Fruit fly (Drosophila melanogaster) whole organism, prepupa: Measurements from ENCODE around the gene CG3225.
A peak's percentile ranks its signal among the peaks of the same experiment; 100 is the strongest.

Source experiments
- Blimp-1 ChIP-seq: fragments of 200-800 bp; sonication (Bioruptor generic); optimal IDR thresholded peaks from 3 replicates; lab custom pipeline; 2017; ENCODE audit warnings: missing biosample characterization, missing genetic modification characterization, mild to moderate bottlenecking, moderate library complexity, missing genetic modification reagents
- CG10631 ChIP-seq: fragments of 200-800 bp; sonication (Bioruptor generic); optimal IDR thresholded peaks from 2 replicates; lab custom pipeline; 2016; ENCODE audit warnings: missing biosample characterization, missing genetic modification characterization
- CG11294 ChIP-seq: fragments of 200-800 bp; sonication (Bioruptor generic); IDR thresholded peaks from 2 replicates; pipeline ENCODE4 v1.3.6; 2022; ENCODE audit warnings: missing biosample characterization, missing genetic modification characterization
- CG11762 ChIP-seq: fragments of 200-800 bp; sonication (Bioruptor generic); optimal IDR thresholded peaks from 3 replicates; lab custom pipeline; 2016; ENCODE audit warnings: missing biosample characterization, missing genetic modification characterization; ENCODE audit not compliant: insufficient read depth
- CG11902 ChIP-seq: fragments of 200-800 bp; sonication (Bioruptor generic); optimal IDR thresholded peaks from 3 replicates; lab custom pipeline; 2016; ENCODE audit warnings: missing biosample characterization, missing genetic modification characterization
- CG15336 ChIP-seq: fragments of 200-800 bp; sonication (Bioruptor generic); IDR thresholded peaks from 2 replicates; pipeline ENCODE4 v1.3.6; 2022; ENCODE audit warnings: missing biosample characterization, missing genetic modification characterization
- CG1621 ChIP-seq: fragments of 200-800 bp; sonication (Bioruptor generic); optimal IDR thresholded peaks from 3 replicates; lab custom pipeline; 2018; ENCODE audit warnings: missing biosample characterization, mild to moderate bottlenecking, missing genetic modification characterization
- CG16779 ChIP-seq: fragments of 200-800 bp; sonication (Bioruptor generic); optimal IDR thresholded peaks from 3 replicates; lab custom pipeline; 2017; ENCODE audit warnings: missing biosample characterization, mild to moderate bottlenecking, missing genetic modification characterization
- CG3032 ChIP-seq: fragments of 200-800 bp; optimal IDR thresholded peaks from 2 replicates; lab custom pipeline; 2019; ENCODE audit warnings: missing biosample characterization, mild to moderate bottlenecking, missing genetic modification characterization, moderate library complexity
- CG31627 ChIP-seq: fragments of 200-800 bp; sonication (Bioruptor generic); optimal IDR thresholded peaks from 3 replicates; lab custom pipeline; 2016; ENCODE audit warnings: missing biosample characterization, missing genetic modification characterization
- CG32006 ChIP-seq: fragments of 200-800 bp; sonication (Bioruptor generic); optimal IDR thresholded peaks from 3 replicates; lab custom pipeline; 2017; ENCODE audit warnings: missing biosample characterization, mild to moderate bottlenecking, missing genetic modification characterization
- CG34406 ChIP-seq: fragments of 200-800 bp; sonication (Bioruptor generic); optimal IDR thresholded peaks from 3 replicates; lab custom pipeline; 2016; ENCODE audit warnings: missing biosample characterization, missing genetic modification characterization
- CG3919 ChIP-seq: fragments of 200-800 bp; sonication (Bioruptor generic); optimal IDR thresholded peaks from 3 replicates; lab custom pipeline; 2016; ENCODE audit warnings: missing biosample characterization, missing genetic modification characterization
- CG6163 ChIP-seq: fragments of 200-800 bp; sonication (Bioruptor generic); IDR thresholded peaks from 3 replicates; pipeline ENCODE4 v1.3.6; 2022; ENCODE audit warnings: missing biosample characterization, missing genetic modification characterization
- CG6276 ChIP-seq: fragments of 200-800 bp; sonication (Bioruptor generic); optimal IDR thresholded peaks from 2 replicates; lab custom pipeline; 2017; ENCODE audit warnings: missing biosample characterization, mild to moderate bottlenecking, missing genetic modification characterization
- CG6792 ChIP-seq: fragments of 200-800 bp; sonication (Bioruptor generic); optimal IDR thresholded peaks from 3 replicates; lab custom pipeline; 2016; ENCODE audit warnings: missing biosample characterization, missing genetic modification characterization
- CG6808 ChIP-seq: fragments of 200-800 bp; sonication (Bioruptor generic); optimal IDR thresholded peaks from 3 replicates; lab custom pipeline; 2017; ENCODE audit warnings: missing biosample characterization, missing genetic modification characterization, mild to moderate bottlenecking, moderate library complexity, missing genetic modification reagents
- CG6854 ChIP-seq: fragments of 200-800 bp; sonication (Bioruptor generic); optimal IDR thresholded peaks from 2 replicates; lab custom pipeline; 2017; ENCODE audit warnings: missing biosample characterization, mild to moderate bottlenecking, missing genetic modification characterization
- CG7368 ChIP-seq: fragments of 200-800 bp; sonication (Bioruptor generic); optimal IDR thresholded peaks from 3 replicates; lab custom pipeline; 2016; ENCODE audit warnings: missing biosample characterization, missing genetic modification characterization
- CG8119 ChIP-seq: fragments of 200-800 bp; sonication (Bioruptor generic); IDR thresholded peaks from 3 replicates; pipeline ENCODE4 v1.3.6; 2022; ENCODE audit warnings: missing biosample characterization, missing genetic modification characterization
- Eip75B ChIP-seq: fragments of 200-800 bp; sonication (Bioruptor generic); optimal IDR thresholded peaks from 3 replicates; lab custom pipeline; 2016; ENCODE audit warnings: missing biosample characterization, missing genetic modification characterization
- Eip78C ChIP-seq: fragments of 200-800 bp; sonication (Bioruptor generic); peaks from one replicate; lab custom pipeline; 2016; ENCODE audit warnings: missing biosample characterization, missing genetic modification characterization
- Ets21C ChIP-seq: fragments of 200-800 bp; sonication (Bioruptor generic); optimal IDR thresholded peaks from 3 replicates; lab custom pipeline; 2016; ENCODE audit warnings: missing biosample characterization, missing genetic modification characterization
- Ets96B ChIP-seq: fragments of 200-800 bp; optimal IDR thresholded peaks from 2 replicates; lab custom pipeline; 2019; ENCODE audit warnings: missing biosample characterization, mild to moderate bottlenecking, missing genetic modification characterization, moderate library complexity
- Gug ChIP-seq: fragments of 200-800 bp; sonication (Bioruptor generic); IDR thresholded peaks from 2 replicates; pipeline ENCODE4 v1.3.6; 2022; ENCODE audit warnings: missing biosample characterization, missing genetic modification characterization
- Hr38 ChIP-seq: sonication (Bioruptor generic); optimal IDR thresholded peaks from 2 replicates; lab custom pipeline; 2016; ENCODE audit warnings: missing biosample characterization, missing genetic modification characterization
- Hr39 ChIP-seq: fragments of 200-800 bp; sonication (Bioruptor generic); optimal IDR thresholded peaks from 2 replicates; lab custom pipeline; 2016; ENCODE audit warnings: missing biosample characterization, missing genetic modification characterization
- Hr4 ChIP-seq: fragments of 200-800 bp; sonication (Bioruptor generic); optimal IDR thresholded peaks from 3 replicates; lab custom pipeline; 2016; ENCODE audit warnings: missing biosample characterization, missing genetic modification characterization
- Lpt ChIP-seq: fragments of 200-800 bp; sonication (Bioruptor generic); optimal IDR thresholded peaks from 3 replicates; lab custom pipeline; 2016; ENCODE audit warnings: missing biosample characterization, missing genetic modification characterization
- Met ChIP-seq: fragments of 200-800 bp; sonication (Bioruptor generic); optimal IDR thresholded peaks from 3 replicates; lab custom pipeline; 2016; ENCODE audit warnings: missing biosample characterization, missing genetic modification characterization
- Sox102F ChIP-seq: fragments of 200-800 bp; sonication (Bioruptor generic); optimal IDR thresholded peaks from 2 replicates; lab custom pipeline; 2016; ENCODE audit warnings: missing biosample characterization, mild to moderate bottlenecking, missing genetic modification characterization
- Sox14 ChIP-seq: fragments of 200-800 bp; sonication (Bioruptor generic); optimal IDR thresholded peaks from 3 replicates; lab custom pipeline; 2016; ENCODE audit warnings: missing biosample characterization, missing genetic modification characterization
- Sox15 ChIP-seq: fragments of 200-800 bp; sonication (Bioruptor generic); optimal IDR thresholded peaks from 3 replicates; lab custom pipeline; 2016; ENCODE audit warnings: missing biosample characterization, missing genetic modification characterization
- acj6 ChIP-seq: fragments of 200-800 bp; sonication (Bioruptor generic); optimal IDR thresholded peaks from 3 replicates; lab custom pipeline; 2016; ENCODE audit warnings: missing biosample characterization, missing genetic modification characterization
- cyc ChIP-seq: fragments of 200-800 bp; sonication (Bioruptor generic); optimal IDR thresholded peaks from 3 replicates; lab custom pipeline; 2016; ENCODE audit warnings: missing biosample characterization, missing genetic modification characterization
- dac ChIP-seq: fragments of 200-800 bp; sonication (Bioruptor generic); optimal IDR thresholded peaks from 2 replicates; lab custom pipeline; 2017; ENCODE audit warnings: missing biosample characterization, mild to moderate bottlenecking, missing genetic modification characterization
- fd59A ChIP-seq: fragments of 200-800 bp; sonication (Bioruptor generic); optimal IDR thresholded peaks from 2 replicates; lab custom pipeline; 2017; ENCODE audit warnings: missing biosample characterization, mild to moderate bottlenecking, missing genetic modification characterization, missing genetic modification reagents
- fkh ChIP-seq: fragments of 200-800 bp; sonication (Bioruptor generic); optimal IDR thresholded peaks from 3 replicates; lab custom pipeline; 2017; ENCODE audit warnings: missing biosample characterization, mild to moderate bottlenecking, missing genetic modification characterization, moderate library complexity
- lz ChIP-seq: fragments of 200-800 bp; sonication (Bioruptor generic); optimal IDR thresholded peaks from 3 replicates; lab custom pipeline; 2016; ENCODE audit warnings: missing biosample characterization, missing genetic modification characterization
- net ChIP-seq: fragments of 200-800 bp; sonication (Bioruptor generic); optimal IDR thresholded peaks from 3 replicates; lab custom pipeline; 2016; ENCODE audit warnings: missing biosample characterization, missing genetic modification characterization
- pdm3 ChIP-seq: fragments of 200-800 bp; sonication (Bioruptor generic); optimal IDR thresholded peaks from 3 replicates; lab custom pipeline; 2016; ENCODE audit warnings: missing biosample characterization, missing genetic modification characterization
- salr ChIP-seq, 2 experiments: fragments of 200-800 bp; sonication (Bioruptor generic); optimal IDR thresholded peaks; 3 replicates each; lab custom pipeline; 2016 to 2018; ENCODE audit warnings: missing biosample characterization in 2 of 2, missing genetic modification characterization in 2 of 2, mild to moderate bottlenecking in 1 of 2
- spab ChIP-seq: fragments of 200-800 bp; sonication (Bioruptor generic); optimal IDR thresholded peaks from 2 replicates; lab custom pipeline; 2017; ENCODE audit warnings: missing biosample characterization, mild to moderate bottlenecking, missing genetic modification characterization, missing genetic modification reagents
- ss ChIP-seq, 2 experiments: fragments of 200-800 bp; sonication (Bioruptor generic); optimal IDR thresholded peaks; 2 replicates in 1 of 2; 3 replicates in 1 of 2; lab custom pipeline; 2017 to 2018; ENCODE audit warnings: mild to moderate bottlenecking in 2 of 2, missing biosample characterization in 2 of 2, missing genetic modification characterization in 2 of 2, moderate library complexity in 1 of 2
- svp ChIP-seq: fragments of 200-800 bp; sonication (Bioruptor generic); peaks from one replicate; lab custom pipeline; 2016; ENCODE audit warnings: missing biosample characterization, missing genetic modification characterization
- vri ChIP-seq: fragments of 200-800 bp; sonication (Bioruptor generic); optimal IDR thresholded peaks from 3 replicates; lab custom pipeline; 2016; ENCODE audit warnings: missing biosample characterization, mild to moderate bottlenecking, missing genetic modification characterization

Gene CG3225

DNA sequence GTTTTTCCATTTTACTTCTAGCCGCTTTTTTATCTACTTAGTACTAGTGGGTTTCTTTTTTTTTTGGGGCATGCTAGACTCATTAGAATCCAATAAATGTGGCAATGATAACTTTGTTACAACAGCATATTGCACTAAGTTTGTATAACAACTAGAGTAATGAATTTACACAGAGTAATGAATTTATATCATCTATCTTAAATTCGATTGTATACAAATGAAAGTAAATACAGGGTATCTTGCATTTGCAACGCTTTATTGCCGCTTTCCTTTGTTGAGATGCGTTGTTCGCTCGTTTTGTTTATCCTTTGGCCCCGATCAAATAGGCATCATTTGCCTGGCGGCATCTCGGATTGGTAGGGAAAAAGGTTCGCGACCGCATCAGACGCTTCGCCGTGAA, 36.8 kb upstream of the CG3225 start:
- TF ChIP-seq fd59A (GFP tag; lab: Kevin White, UChicago) (no peak), fkh (no peak), Ets21C (GFP tag; lab: Kevin White, UChicago) (no peak), CG3919 (no peak), Eip78C (GFP tag; lab: Kevin White, UChicago) (no peak), Gug (GFP tag; lab: Robert Waterston, UW) (no peak), Sox14 (GFP tag; lab: Kevin White, UChicago) (no peak), CG1621 (tag; lab: Kevin White, UChicago) (no peak), cyc (GFP tag; lab: Kevin White, UChicago) (no peak), CG6792 (no peak), CG32006 (GFP tag; lab: Kevin White, UChicago) (no peak), lz (GFP tag; lab: Kevin White, UChicago) (no peak), Eip75B (GFP tag; lab: Kevin White, UChicago) (no peak), CG11762 (GFP tag; lab: Kevin White, UChicago) (no peak), Lpt (GFP tag; lab: Kevin White, UChicago) (no peak), ss (GFP tag; optimal IDR thresholded peaks at IDR 0.05; lab: Kevin White, UChicago) (no peak), spab (GFP tag; lab: Kevin White, UChicago) (no peak), Blimp-1 (GFP tag; lab: Kevin White, UChicago) (no peak), CG6276 (GFP tag; lab: Kevin White, UChicago) (no peak)

DNA sequence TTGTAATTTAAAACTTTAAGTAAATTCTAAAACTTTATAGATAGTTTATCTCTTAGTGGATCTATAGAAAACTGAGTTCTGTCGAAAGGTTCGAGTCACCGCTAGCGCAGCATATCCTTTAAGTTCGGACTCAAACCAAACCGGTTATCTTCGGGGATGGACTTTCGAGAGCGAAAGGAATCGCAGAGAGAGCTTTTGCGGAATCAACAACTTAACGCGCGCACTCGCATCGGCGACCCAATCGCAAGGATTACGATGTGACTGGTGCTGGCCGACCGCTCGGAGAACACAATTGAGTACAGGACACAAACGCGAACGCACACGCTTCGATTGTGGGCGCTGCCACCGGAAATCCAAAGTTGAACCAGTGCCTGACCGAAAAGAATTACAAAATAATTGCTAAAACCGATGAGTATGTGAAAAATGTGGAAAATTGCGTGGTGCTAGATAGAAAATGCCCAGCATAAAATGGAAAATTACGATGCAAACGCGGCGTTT, 34.6 kb upstream of the CG3225 start, which contains the start of gene smog:
Gene smog (plus strand): TSS at position 260 of the 498 bp plus-strand sequence.
- TF ChIP-seq CG16779 (tag; lab: Kevin White, UChicago) (no peak), Sox15 (no peak), pdm3 (GFP tag; lab: Kevin White, UChicago) (no peak), CG11294 (GFP tag; lab: Robert Waterston, UW) (no peak), ss (GFP tag; optimal IDR thresholded peaks at IDR 0.05; lab: Kevin White, UChicago) (no peak), Gug (GFP tag; lab: Robert Waterston, UW) (no peak), Sox102F (GFP tag; lab: Kevin White, UChicago) (no peak), fd59A (GFP tag; lab: Kevin White, UChicago) (no peak), Ets96B (tag; lab: Kevin White, UChicago) (no peak)

DNA sequence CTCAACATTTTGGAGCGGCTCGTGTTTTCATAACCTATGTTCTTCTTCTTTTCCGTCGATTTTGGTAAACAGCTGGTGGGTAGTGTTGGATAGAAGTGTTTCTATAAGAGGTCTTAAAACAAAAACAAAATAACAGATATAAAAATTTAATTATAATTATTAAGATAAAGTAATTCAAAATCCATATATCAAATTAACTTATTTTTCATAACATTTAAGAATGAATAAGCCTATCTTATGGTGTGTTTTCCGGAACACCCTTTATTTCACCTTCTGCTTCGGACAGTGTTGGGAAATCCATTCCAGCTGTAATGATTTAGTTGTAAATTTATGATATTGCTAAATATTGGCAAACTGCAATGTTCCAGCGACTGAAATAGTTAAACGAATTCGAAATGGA, 32.3 kb upstream of the CG3225 start, which contains the start of the genes mRpS2 and Mon1:
Gene mRpS2 (minus strand): TSS at position 64 of the 400 bp plus-strand sequence.
Gene Mon1 (plus strand): TSS at position 286 of the 400 bp plus-strand sequence.
- TF ChIP-seq CG6854 (peak; percentile 58), ss (GFP tag; optimal IDR thresholded peaks at IDR 0.05; lab: Kevin White, UChicago) (no peak), Sox14 (GFP tag; lab: Kevin White, UChicago) (peak; percentile 86), cyc (GFP tag; lab: Kevin White, UChicago) (peak; percentile 93), spab (GFP tag; lab: Kevin White, UChicago) (peak; percentile 81), CG6276 (GFP tag; lab: Kevin White, UChicago) (no peak), Hr4 (peak; percentile 89), CG10631 (GFP tag; lab: Kevin White, UChicago) (peak; percentile 97), CG6808 (no peak), CG8119 (peak; percentile 95), svp (GFP tag; lab: Kevin White, UChicago) (no peak), CG6163 (GFP tag; lab: Robert Waterston, UW) (peak; percentile 94), CG7368 (GFP tag; lab: Kevin White, UChicago) (peak; percentile 91), CG3919 (peak; percentile 95), vri (GFP tag; lab: Kevin White, UChicago) (peak; percentile 76), CG31627 (GFP tag; lab: Kevin White, UChicago) (peak; percentile 89), Gug (GFP tag; lab: Robert Waterston, UW) (peak; percentile 95), Hr39 (GFP tag; lab: Kevin White, UChicago) (peak; percentile 90), Eip78C (GFP tag; lab: Kevin White, UChicago) (peak; percentile 94), CG15336 (GFP tag; lab: Robert Waterston, UW) (peak; percentile 92), Hr38 (peak; percentile 29), acj6 (GFP tag; lab: Kevin White, UChicago) (peak; percentile 93), Met (GFP tag; lab: Kevin White, UChicago) (peak; percentile 90), Lpt (GFP tag; lab: Kevin White, UChicago) (peak; percentile 91), salr (GFP tag; optimal IDR thresholded peaks at IDR 0.05; lab: Kevin White, UChicago) (peak; percentile 83 to 87), Eip75B (GFP tag; lab: Kevin White, UChicago) (peak; percentile 87), CG32006 (GFP tag; lab: Kevin White, UChicago) (peak; percentile 92), net (peak; percentile 88), Sox102F (GFP tag; lab: Kevin White, UChicago) (peak; percentile 88), dac (GFP tag; lab: Kevin White, UChicago) (peak; percentile 87), CG3032 (tag; lab: Kevin White, UChicago) (peak; percentile 96), CG16779 (tag; lab: Kevin White, UChicago) (no peak), CG34406 (GFP tag; lab: Kevin White, UChicago) (peak; percentile 90), CG11902 (GFP tag; lab: Kevin White, UChicago) (peak; percentile 91)
